Fruit fly (Drosophila melanogaster) whole organism, embryonic: Measurements from ENCODE around the gene Rbm13.

Experiments
- CG1233 ChIP-seq: fragments of 200-800 bp; sonication (Bioruptor generic); optimal IDR thresholded peaks from 4 replicates; lab custom pipeline; 2018; ENCODE audit warnings: missing biosample characterization, mild to moderate bottlenecking, missing genetic modification characterization
- CG12391 ChIP-seq: fragments of 200-800 bp; sonication (Bioruptor generic); optimal IDR thresholded peaks from 3 replicates; lab custom pipeline; 2018; ENCODE audit warnings: missing biosample characterization, mild to moderate bottlenecking, missing genetic modification characterization, moderate library complexity
- CG13624 ChIP-seq: fragments of 200-800 bp; sonication (Bioruptor generic); optimal IDR thresholded peaks from 2 replicates; lab custom pipeline; 2016; ENCODE audit warnings: missing biosample characterization, missing genetic modification characterization
- CG14710 ChIP-seq: fragments of 200-800 bp; sonication (Bioruptor generic); optimal IDR thresholded peaks from 3 replicates; lab custom pipeline; 2019; ENCODE audit warnings: missing biosample characterization, mild to moderate bottlenecking, missing genetic modification characterization, moderate library complexity
- CG1529 ChIP-seq: fragments of 200-800 bp; sonication (Bioruptor generic); optimal IDR thresholded peaks from 3 replicates; lab custom pipeline; 2018; ENCODE audit warnings: missing biosample characterization, missing genetic modification characterization
- CG16863 ChIP-seq: fragments of 200-800 bp; sonication (Bioruptor generic); optimal IDR thresholded peaks from 3 replicates; lab custom pipeline; 2016; ENCODE audit warnings: missing biosample characterization, missing genetic modification characterization
- CG17361 ChIP-seq: fragments of 200-800 bp; sonication (Bioruptor generic); IDR thresholded peaks from 3 replicates; pipeline ENCODE4 v1.3.6; 2022; ENCODE audit warnings: missing biosample characterization, missing genetic modification characterization
- CG31441 ChIP-seq: fragments of 200-800 bp; sonication (Bioruptor generic); IDR thresholded peaks from 2 replicates; pipeline ENCODE4 v1.3.6; 2022; ENCODE audit warnings: missing biosample characterization, missing genetic modification characterization
- CG32532 ChIP-seq: fragments of 200-800 bp; sonication (Bioruptor generic); IDR thresholded peaks from 2 replicates; pipeline ENCODE4 v1.3.6; 2022; ENCODE audit warnings: missing biosample characterization, missing genetic modification characterization
- CG4404 ChIP-seq: fragments of 200-800 bp; sonication (Bioruptor generic); IDR thresholded peaks from 2 replicates; pipeline ENCODE4 v1.3.6; 2022; ENCODE audit warnings: missing biosample characterization, missing genetic modification characterization
- CG4617 ChIP-seq: fragments of 200-800 bp; sonication (Bioruptor generic); optimal IDR thresholded peaks from 3 replicates; lab custom pipeline; 2016; ENCODE audit warnings: missing biosample characterization, missing genetic modification characterization, borderline replicate concordance
- CG7745 ChIP-seq: fragments of 200-800 bp; sonication (Bioruptor generic); optimal IDR thresholded peaks from 2 replicates; lab custom pipeline; 2018; ENCODE audit warnings: missing biosample characterization, mild to moderate bottlenecking, missing genetic modification characterization, moderate library complexity
- CG7839 ChIP-seq: fragments of 200-800 bp; sonication (Bioruptor generic); optimal IDR thresholded peaks from 3 replicates; lab custom pipeline; 2018; ENCODE audit warnings: missing biosample characterization, mild to moderate bottlenecking, missing genetic modification characterization, moderate library complexity
- CG9797 ChIP-seq: fragments of 200-800 bp; sonication (Bioruptor generic); optimal IDR thresholded peaks from 3 replicates; lab custom pipeline; 2018; ENCODE audit warnings: missing biosample characterization, mild to moderate bottlenecking, missing genetic modification characterization
- CG9876 ChIP-seq: fragments of 200-800 bp; sonication (Bioruptor generic); optimal IDR thresholded peaks from 2 replicates; lab custom pipeline; 2016; ENCODE audit warnings: missing biosample characterization, missing genetic modification characterization
- CG9932 ChIP-seq: fragments of 200-800 bp; sonication (Bioruptor generic); IDR thresholded peaks from 2 replicates; pipeline ENCODE4 v1.3.6; 2022; ENCODE audit warnings: missing biosample characterization, missing genetic modification characterization
- Dp ChIP-seq: fragments of 200-800 bp; sonication (Bioruptor generic); optimal IDR thresholded peaks from 2 replicates; lab custom pipeline; 2018; ENCODE audit warnings: missing biosample characterization, mild to moderate bottlenecking, missing genetic modification characterization, moderate library complexity
- Med ChIP-seq: fragments of 200-800 bp; sonication (Bioruptor generic); peaks from one replicate; lab custom pipeline; 2016; ENCODE audit warnings: missing biosample characterization, missing genetic modification characterization, mild to moderate bottlenecking, inconsistent platforms, moderate library complexity
- NFAT ChIP-seq: fragments of 200-800 bp; sonication (Bioruptor generic); IDR thresholded peaks from 2 replicates; pipeline ENCODE4 v1.3.6; 2022; ENCODE audit warnings: missing biosample characterization, missing genetic modification characterization
- Nf-YC ChIP-seq: fragments of 200-800 bp; optimal IDR thresholded peaks from 3 replicates; lab custom pipeline; 2019; ENCODE audit warnings: missing biosample characterization, mild to moderate bottlenecking, missing genetic modification characterization, moderate library complexity
- Pdp1 ChIP-seq, 2 experiments: fragments of 200-800 bp; sonication (Bioruptor generic); optimal IDR thresholded peaks; 3 replicates each; lab custom pipeline; 2016; ENCODE audit warnings: missing biosample characterization in 2 of 2, missing genetic modification characterization in 2 of 2, mild to moderate bottlenecking in 1 of 2, moderate library complexity in 1 of 2
- Side ChIP-seq: fragments of 200-800 bp; sonication (Bioruptor generic); optimal IDR thresholded peaks from 2 replicates; lab custom pipeline; 2016; ENCODE audit warnings: missing biosample characterization, missing genetic modification characterization
- Sry-β ChIP-seq: fragments of 200-800 bp; sonication (Bioruptor generic); optimal IDR thresholded peaks from 2 replicates; lab custom pipeline; 2018; ENCODE audit warnings: missing biosample characterization, mild to moderate bottlenecking, missing genetic modification characterization, moderate library complexity
- Xrp1 ChIP-seq: fragments of 200-800 bp; sonication (Bioruptor generic); IDR thresholded peaks from 2 replicates; pipeline ENCODE4 v1.3.6; 2022; ENCODE audit warnings: missing biosample characterization, missing genetic modification characterization
- al ChIP-seq: fragments of 200-800 bp; sonication (Bioruptor generic); IDR thresholded peaks from 2 replicates; pipeline ENCODE4 v1.3.6; 2022; ENCODE audit warnings: missing biosample characterization, missing genetic modification characterization
- ash1 ChIP-seq: fragments of 200-800 bp; sonication (Bioruptor generic); optimal IDR thresholded peaks from 2 replicates; lab custom pipeline; 2018; ENCODE audit warnings: missing biosample characterization, mild to moderate bottlenecking, missing genetic modification characterization
- bsh ChIP-seq, 2 experiments: fragments of 200-800 bp; sonication (Bioruptor generic); optimal IDR thresholded peaks; 2 replicates each; lab custom pipeline; 2017 to 2018; ENCODE audit warnings: mild to moderate bottlenecking in 2 of 2, missing biosample characterization in 2 of 2, missing genetic modification characterization in 2 of 2, moderate library complexity in 1 of 2
- ci ChIP-seq: fragments of 200-800 bp; sonication (Bioruptor generic); IDR thresholded peaks from 3 replicates; pipeline ENCODE4 v1.3.6; 2022; ENCODE audit warnings: missing biosample characterization, missing genetic modification characterization
- crol ChIP-seq: fragments of 200-800 bp; sonication (Bioruptor generic); IDR thresholded peaks from 2 replicates; pipeline ENCODE4 v1.3.6; 2022; ENCODE audit warnings: missing biosample characterization, missing genetic modification characterization
- dpn ChIP-seq, 2 experiments: fragments of 200-800 bp; sonication (Bioruptor generic); optimal IDR thresholded peaks; 3 replicates each; lab custom pipeline; 2016; ENCODE audit warnings: missing biosample characterization in 2 of 2, missing genetic modification characterization in 2 of 2
- dysf ChIP-seq: fragments of 200-800 bp; sonication (Bioruptor generic); IDR thresholded peaks from 3 replicates; pipeline ENCODE4 v1.3.6; 2022; ENCODE audit warnings: missing biosample characterization, missing genetic modification characterization
- gcm ChIP-seq: fragments of 200-800 bp; sonication (Bioruptor generic); optimal IDR thresholded peaks from 2 replicates; lab custom pipeline; 2019; ENCODE audit warnings: missing biosample characterization, mild to moderate bottlenecking, missing genetic modification characterization, moderate library complexity
- grau ChIP-seq: fragments of 200-800 bp; optimal IDR thresholded peaks from 3 replicates; lab custom pipeline; 2019; ENCODE audit warnings: missing biosample characterization, mild to moderate bottlenecking, missing genetic modification characterization, moderate library complexity
- insv ChIP-seq, 2 experiments: fragments of 200-800 bp; sonication (Bioruptor generic); optimal IDR thresholded peaks; 3 replicates each; lab custom pipeline; 2016 to 2018; ENCODE audit warnings: missing biosample characterization in 2 of 2, missing genetic modification characterization in 2 of 2
- jumu ChIP-seq: fragments of 200-800 bp; sonication (Bioruptor generic); optimal IDR thresholded peaks from 3 replicates; lab custom pipeline; 2016; ENCODE audit warnings: missing biosample characterization, missing genetic modification characterization
- kay ChIP-seq: fragments of 200-800 bp; sonication (Bioruptor generic); optimal IDR thresholded peaks from 2 replicates; lab custom pipeline; 2016; ENCODE audit warnings: missing biosample characterization, missing genetic modification characterization
- lbe ChIP-seq: fragments of 200-800 bp; sonication (Bioruptor generic); optimal IDR thresholded peaks from 2 replicates; lab custom pipeline; 2016; ENCODE audit warnings: missing biosample characterization, mild to moderate bottlenecking, missing genetic modification characterization
- lola ChIP-seq, 3 experiments: fragments of >200 bp in 2 of 3; fragments of 200-800 bp in 1 of 3; sonication (Bioruptor generic) in 1 of 3; optimal IDR thresholded peaks; 2 replicates each; lab custom pipeline; 2017 to 2019; ENCODE audit warnings: missing biosample characterization in 3 of 3, missing genetic modification characterization in 3 of 3, mild to moderate bottlenecking in 1 of 3, moderate library complexity in 1 of 3
- nmo ChIP-seq: fragments of 200-800 bp; sonication (Bioruptor generic); optimal IDR thresholded peaks from 2 replicates; lab custom pipeline; 2018; ENCODE audit warnings: missing biosample characterization, mild to moderate bottlenecking, missing genetic modification characterization, moderate library complexity
- oc ChIP-seq: fragments of 200-800 bp; sonication (Bioruptor generic); optimal IDR thresholded peaks from 2 replicates; lab custom pipeline; 2018; ENCODE audit warnings: missing biosample characterization, mild to moderate bottlenecking, missing genetic modification characterization, moderate library complexity
- row ChIP-seq: fragments of 200-800 bp; sonication (Bioruptor generic); IDR thresholded peaks from 3 replicates; pipeline ENCODE4 v1.3.6; 2022; ENCODE audit warnings: missing biosample characterization, missing genetic modification characterization
- sens ChIP-seq: fragments of 200-800 bp; sonication (Bioruptor generic); peaks from one replicate; lab custom pipeline; 2016; ENCODE audit warnings: missing biosample characterization, missing genetic modification characterization
- tap ChIP-seq: fragments of 200-800 bp; optimal IDR thresholded peaks from 3 replicates; lab custom pipeline; 2019; ENCODE audit warnings: missing biosample characterization, mild to moderate bottlenecking, missing genetic modification characterization, moderate library complexity
- vvl ChIP-seq: fragments of 200-800 bp; sonication (Bioruptor generic); IDR thresholded peaks from 2 replicates; pipeline ENCODE4 v1.3.6; 2022; ENCODE audit warnings: missing biosample characterization, missing genetic modification characterization

Rbm13 gene

DNA sequence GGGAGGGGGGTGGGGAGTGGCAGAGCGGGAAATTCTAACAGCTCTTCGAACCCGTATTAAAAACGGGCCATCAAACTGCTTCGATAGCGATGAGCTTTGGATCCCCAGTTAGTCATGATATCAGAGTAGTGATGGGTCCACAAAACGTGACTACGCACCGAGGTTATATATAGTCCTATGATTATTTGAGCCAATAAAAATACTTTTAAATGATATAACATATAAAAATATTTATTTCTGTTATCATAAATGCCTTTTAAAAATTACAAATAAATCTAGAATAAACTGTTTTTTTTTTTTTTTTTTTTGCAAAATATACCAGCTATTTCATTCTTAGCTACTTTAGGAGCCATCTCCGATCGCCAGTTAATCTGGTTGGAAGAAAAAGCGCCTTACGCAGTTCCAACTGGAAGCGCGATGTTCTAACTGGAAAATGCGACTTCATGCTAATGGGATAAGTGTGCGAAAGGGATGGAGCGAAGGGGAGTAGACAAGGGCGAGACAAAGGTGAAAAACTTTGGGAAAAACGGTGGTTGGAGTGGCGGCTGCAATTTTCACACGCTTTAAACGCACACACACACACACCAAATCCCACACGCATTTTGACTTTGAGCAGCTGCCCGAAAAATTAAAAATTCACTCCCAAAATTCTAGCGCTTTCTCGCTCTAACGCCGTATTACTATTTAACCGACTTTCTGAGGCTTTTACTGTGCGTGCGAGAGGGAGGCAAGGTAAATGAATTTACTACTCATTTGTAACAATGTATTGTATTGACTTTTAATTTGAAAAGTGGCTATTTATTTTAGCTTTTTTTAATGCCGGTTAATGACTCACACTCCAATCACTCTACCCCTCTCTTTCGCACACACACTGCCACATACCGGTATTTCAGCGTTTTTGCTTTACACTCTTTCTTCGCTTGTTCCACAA, 4.4 kb upstream of the Rbm13 start (continued):
- TF ChIP-seq Dp (no peak), Med (GFP tag; lab: Kevin White, UChicago) (peak; percentile 47), nmo (GFP tag; lab: Kevin White, UChicago) (no peak), ash1 (no peak), CG16863 (GFP tag; lab: Kevin White, UChicago) (no peak), lola (GFP tag; optimal IDR thresholded peaks at IDR 0.05; lab: Kevin White, UChicago) (peak in 1 of 3 experiments; percentile 12), Xrp1 (peak; percentile 39; the same call in 1 of the 2 replicates), row (peak; percentile 53), dysf (no peak), CG14710 (peak; percentile 22), crol (GFP tag; lab: Robert Waterston, UW) (peak; percentile 31), bsh (GFP tag; optimal IDR thresholded peaks at IDR 0.05; lab: Kevin White, UChicago) (peak in 1 of 2 experiments; percentile 17), jumu (GFP tag; lab: Kevin White, UChicago) (no peak), CG12391 (tag; lab: Kevin White, UChicago) (peak; percentile 44), ci (GFP tag; lab: Robert Waterston, UW) (no peak), Side (GFP tag; lab: Kevin White, UChicago) (no peak), CG4617 (no peak), insv (GFP tag; optimal IDR thresholded peaks at IDR 0.05; lab: Kevin White, UChicago) (peak; percentile 88 to 96), CG13624 (GFP tag; lab: Kevin White, UChicago) (no peak), kay (GFP tag; lab: Kevin White, UChicago) (peak; percentile 45), Nf-YC (tag; lab: Kevin White, UChicago) (no peak), sens (GFP tag; lab: Kevin White, UChicago) (peak; percentile 62), CG17361 (no peak), Pdp1 (GFP tag; optimal IDR thresholded peaks at IDR 0.05; lab: Kevin White, UChicago) (no peak), Sry-β (peak; percentile 85), CG7745 (tag; lab: Kevin White, UChicago) (peak; percentile 71), CG1233 (GFP tag; lab: Kevin White, UChicago) (no peak), CG32532 (GFP tag; lab: Robert Waterston, UW) (peak; percentile 46; the same call in 1 of the 2 replicates), CG4404 (GFP tag; lab: Robert Waterston, UW) (no peak), CG9932 (GFP tag; lab: Robert Waterston, UW) (peak; percentile 60), al (0 out of 2 replicates have a peak, but pooled peaks have one; percentile 21), lbe (GFP tag; lab: Kevin White, UChicago) (peak; percentile 14), vvl (GFP tag; lab: Robert Waterston, UW) (peak; percentile 76; the same call in 1 of the 2 replicates), NFAT (GFP tag; lab: Robert Waterston, UW) (no peak), CG9876 (GFP tag; lab: Kevin White, UChicago) (no peak), gcm (GFP tag; lab: Kevin White, UChicago) (peak; percentile 9), CG9797 (no peak), CG1529 (GFP tag; lab: Kevin White, UChicago) (peak; percentile 0), grau (peak; percentile 41), CG7839 (peak; percentile 10), CG31441 (GFP tag; lab: Robert Waterston, UW) (0 out of 2 replicates have a peak, but pooled peaks have one; percentile 27), tap (tag; lab: Kevin White, UChicago) (peak; percentile 15), oc (tag; lab: Kevin White, UChicago) (peak; percentile 37), dpn (GFP tag; optimal IDR thresholded peaks at IDR 0.05; lab: Kevin White, UChicago) (no peak)
- TF ChIP-seq, all 482 proteins: peak for 63
